Fruit fly (Drosophila melanogaster) whole organism, prepupa: ENCODE data around the gene CG15742.

Experiments used
- Blimp-1 ChIP-seq: fragments of 200-800 bp; sonication (Bioruptor generic); optimal IDR thresholded peaks from 3 replicates; lab custom pipeline; 2017; ENCODE audit warnings: missing biosample characterization, missing genetic modification characterization, mild to moderate bottlenecking, moderate library complexity, missing genetic modification reagents
- CG10669 ChIP-seq: fragments of 200-800 bp; sonication (Bioruptor generic); optimal IDR thresholded peaks from 3 replicates; lab custom pipeline; 2018; ENCODE audit warnings: missing biosample characterization, mild to moderate bottlenecking, missing genetic modification characterization, moderate library complexity
- CG11294 ChIP-seq: fragments of 200-800 bp; sonication (Bioruptor generic); IDR thresholded peaks from 2 replicates; pipeline ENCODE4 v1.3.6; 2022; ENCODE audit warnings: missing biosample characterization, missing genetic modification characterization
- CG11762 ChIP-seq: fragments of 200-800 bp; sonication (Bioruptor generic); optimal IDR thresholded peaks from 3 replicates; lab custom pipeline; 2016; ENCODE audit warnings: missing biosample characterization, missing genetic modification characterization; ENCODE audit not compliant: insufficient read depth
- CG11902 ChIP-seq: fragments of 200-800 bp; sonication (Bioruptor generic); optimal IDR thresholded peaks from 3 replicates; lab custom pipeline; 2016; ENCODE audit warnings: missing biosample characterization, missing genetic modification characterization
- CG1621 ChIP-seq: fragments of 200-800 bp; sonication (Bioruptor generic); optimal IDR thresholded peaks from 3 replicates; lab custom pipeline; 2018; ENCODE audit warnings: missing biosample characterization, mild to moderate bottlenecking, missing genetic modification characterization
- CG3032 ChIP-seq: fragments of 200-800 bp; optimal IDR thresholded peaks from 2 replicates; lab custom pipeline; 2019; ENCODE audit warnings: missing biosample characterization, mild to moderate bottlenecking, missing genetic modification characterization, moderate library complexity
- CG31627 ChIP-seq: fragments of 200-800 bp; sonication (Bioruptor generic); optimal IDR thresholded peaks from 3 replicates; lab custom pipeline; 2016; ENCODE audit warnings: missing biosample characterization, missing genetic modification characterization
- CG32006 ChIP-seq: fragments of 200-800 bp; sonication (Bioruptor generic); optimal IDR thresholded peaks from 3 replicates; lab custom pipeline; 2017; ENCODE audit warnings: missing biosample characterization, mild to moderate bottlenecking, missing genetic modification characterization
- CG34406 ChIP-seq: fragments of 200-800 bp; sonication (Bioruptor generic); optimal IDR thresholded peaks from 3 replicates; lab custom pipeline; 2016; ENCODE audit warnings: missing biosample characterization, missing genetic modification characterization
- CG4318 ChIP-seq: fragments of 200-800 bp; sonication (Bioruptor generic); optimal IDR thresholded peaks from 3 replicates; lab custom pipeline; 2017; ENCODE audit warnings: missing biosample characterization, mild to moderate bottlenecking, missing genetic modification characterization
- CG6163 ChIP-seq: fragments of 200-800 bp; sonication (Bioruptor generic); IDR thresholded peaks from 3 replicates; pipeline ENCODE4 v1.3.6; 2022; ENCODE audit warnings: missing biosample characterization, missing genetic modification characterization
- CG6276 ChIP-seq: fragments of 200-800 bp; sonication (Bioruptor generic); optimal IDR thresholded peaks from 2 replicates; lab custom pipeline; 2017; ENCODE audit warnings: missing biosample characterization, mild to moderate bottlenecking, missing genetic modification characterization
- CG6854 ChIP-seq: fragments of 200-800 bp; sonication (Bioruptor generic); optimal IDR thresholded peaks from 2 replicates; lab custom pipeline; 2017; ENCODE audit warnings: missing biosample characterization, mild to moderate bottlenecking, missing genetic modification characterization
- CG8119 ChIP-seq: fragments of 200-800 bp; sonication (Bioruptor generic); IDR thresholded peaks from 3 replicates; pipeline ENCODE4 v1.3.6; 2022; ENCODE audit warnings: missing biosample characterization, missing genetic modification characterization
- CG8632 ChIP-seq: fragments of 200-800 bp; sonication (Bioruptor generic); optimal IDR thresholded peaks from 3 replicates; lab custom pipeline; 2016; ENCODE audit warnings: missing biosample characterization, missing genetic modification characterization
- Eip75B ChIP-seq: fragments of 200-800 bp; sonication (Bioruptor generic); optimal IDR thresholded peaks from 3 replicates; lab custom pipeline; 2016; ENCODE audit warnings: missing biosample characterization, missing genetic modification characterization
- Eip78C ChIP-seq: fragments of 200-800 bp; sonication (Bioruptor generic); peaks from one replicate; lab custom pipeline; 2016; ENCODE audit warnings: missing biosample characterization, missing genetic modification characterization
- Eip93F ChIP-seq: fragments of 200-800 bp; sonication (Bioruptor generic); optimal IDR thresholded peaks from 2 replicates; lab custom pipeline; 2016; ENCODE audit warnings: missing biosample characterization, mild to moderate bottlenecking, missing genetic modification characterization
- Ets21C ChIP-seq: fragments of 200-800 bp; sonication (Bioruptor generic); optimal IDR thresholded peaks from 3 replicates; lab custom pipeline; 2016; ENCODE audit warnings: missing biosample characterization, missing genetic modification characterization
- Ets96B ChIP-seq: fragments of 200-800 bp; optimal IDR thresholded peaks from 2 replicates; lab custom pipeline; 2019; ENCODE audit warnings: missing biosample characterization, mild to moderate bottlenecking, missing genetic modification characterization, moderate library complexity
- Gug ChIP-seq: fragments of 200-800 bp; sonication (Bioruptor generic); IDR thresholded peaks from 2 replicates; pipeline ENCODE4 v1.3.6; 2022; ENCODE audit warnings: missing biosample characterization, missing genetic modification characterization
- Hr38 ChIP-seq: sonication (Bioruptor generic); optimal IDR thresholded peaks from 2 replicates; lab custom pipeline; 2016; ENCODE audit warnings: missing biosample characterization, missing genetic modification characterization
- Lpt ChIP-seq: fragments of 200-800 bp; sonication (Bioruptor generic); optimal IDR thresholded peaks from 3 replicates; lab custom pipeline; 2016; ENCODE audit warnings: missing biosample characterization, missing genetic modification characterization
- Met ChIP-seq: fragments of 200-800 bp; sonication (Bioruptor generic); optimal IDR thresholded peaks from 3 replicates; lab custom pipeline; 2016; ENCODE audit warnings: missing biosample characterization, missing genetic modification characterization
- OdsH ChIP-seq: fragments of 200-800 bp; sonication (Bioruptor generic); optimal IDR thresholded peaks from 3 replicates; lab custom pipeline; 2016; ENCODE audit warnings: missing biosample characterization, missing genetic modification characterization
- Sox102F ChIP-seq: fragments of 200-800 bp; sonication (Bioruptor generic); optimal IDR thresholded peaks from 2 replicates; lab custom pipeline; 2016; ENCODE audit warnings: missing biosample characterization, mild to moderate bottlenecking, missing genetic modification characterization
- cyc ChIP-seq: fragments of 200-800 bp; sonication (Bioruptor generic); optimal IDR thresholded peaks from 3 replicates; lab custom pipeline; 2016; ENCODE audit warnings: missing biosample characterization, missing genetic modification characterization
- eg ChIP-seq: fragments of 200-800 bp; sonication (Bioruptor generic); IDR thresholded peaks from 3 replicates; pipeline ENCODE4 v1.3.6; 2022; ENCODE audit warnings: missing biosample characterization, missing genetic modification characterization
- fd59A ChIP-seq: fragments of 200-800 bp; sonication (Bioruptor generic); optimal IDR thresholded peaks from 2 replicates; lab custom pipeline; 2017; ENCODE audit warnings: missing biosample characterization, mild to moderate bottlenecking, missing genetic modification characterization, missing genetic modification reagents
- fd85E ChIP-seq: fragments of 200-800 bp; sonication (Bioruptor generic); optimal IDR thresholded peaks from 3 replicates; lab custom pipeline; 2016; ENCODE audit warnings: missing biosample characterization, missing genetic modification characterization
- fkh ChIP-seq: fragments of 200-800 bp; sonication (Bioruptor generic); optimal IDR thresholded peaks from 3 replicates; lab custom pipeline; 2017; ENCODE audit warnings: missing biosample characterization, mild to moderate bottlenecking, missing genetic modification characterization, moderate library complexity
- lz ChIP-seq: fragments of 200-800 bp; sonication (Bioruptor generic); optimal IDR thresholded peaks from 3 replicates; lab custom pipeline; 2016; ENCODE audit warnings: missing biosample characterization, missing genetic modification characterization
- net ChIP-seq: fragments of 200-800 bp; sonication (Bioruptor generic); optimal IDR thresholded peaks from 3 replicates; lab custom pipeline; 2016; ENCODE audit warnings: missing biosample characterization, missing genetic modification characterization
- pdm3 ChIP-seq: fragments of 200-800 bp; sonication (Bioruptor generic); optimal IDR thresholded peaks from 3 replicates; lab custom pipeline; 2016; ENCODE audit warnings: missing biosample characterization, missing genetic modification characterization
- salr ChIP-seq, 2 experiments: fragments of 200-800 bp; sonication (Bioruptor generic); optimal IDR thresholded peaks; 3 replicates each; lab custom pipeline; 2016 to 2018; ENCODE audit warnings: missing biosample characterization in 2 of 2, missing genetic modification characterization in 2 of 2, mild to moderate bottlenecking in 1 of 2
- spab ChIP-seq: fragments of 200-800 bp; sonication (Bioruptor generic); optimal IDR thresholded peaks from 2 replicates; lab custom pipeline; 2017; ENCODE audit warnings: missing biosample characterization, mild to moderate bottlenecking, missing genetic modification characterization, missing genetic modification reagents
- svp ChIP-seq: fragments of 200-800 bp; sonication (Bioruptor generic); peaks from one replicate; lab custom pipeline; 2016; ENCODE audit warnings: missing biosample characterization, missing genetic modification characterization
- topi ChIP-seq: fragments of 200-800 bp; sonication (Bioruptor generic); optimal IDR thresholded peaks from 3 replicates; lab custom pipeline; 2016; ENCODE audit warnings: missing biosample characterization, missing genetic modification characterization
- vri ChIP-seq: fragments of 200-800 bp; sonication (Bioruptor generic); optimal IDR thresholded peaks from 3 replicates; lab custom pipeline; 2016; ENCODE audit warnings: missing biosample characterization, mild to moderate bottlenecking, missing genetic modification characterization

Gene CG15742

dm6 chrX:13282717-13283116 is 24.4 kb upstream of the CG15742 start:
- TF ChIP-seq Lpt (GFP tag; lab: Kevin White, UChicago), result no peak
- TF ChIP-seq svp, result peak; percentile 43
- no peak for TF ChIP-seq CG32006 (GFP tag; lab: Kevin White, UChicago)
- no peak for TF ChIP-seq CG10669
- no peak for TF ChIP-seq Eip75B (GFP tag; lab: Kevin White, UChicago)
- TF ChIP-seq net (GFP tag; lab: Kevin White, UChicago), result no peak
- no peak for TF ChIP-seq CG11902 (GFP tag; lab: Kevin White, UChicago)
- TF ChIP-seq lz, result no peak

dm6 chrX:13281244-13281877 is 23.1 kb upstream of the CG15742 start:
- TF ChIP-seq Eip75B (GFP tag; lab: Kevin White, UChicago) (no peak), lz (peak; percentile 0), Lpt (GFP tag; lab: Kevin White, UChicago) (no peak), Met (GFP tag; lab: Kevin White, UChicago) (peak; percentile 11), salr (GFP tag; optimal IDR thresholded peaks at IDR 0.05; lab: Kevin White, UChicago) (no peak), CG32006 (GFP tag; lab: Kevin White, UChicago) (peak; percentile 9), svp (peak; percentile 62), fkh (GFP tag; lab: Kevin White, UChicago) (peak; percentile 71), Eip78C (GFP tag; lab: Kevin White, UChicago) (peak; percentile 54)

dm6 chrX:13280738-13281137 is 22.4 kb upstream of the CG15742 start:
- TF ChIP-seq Sox102F (GFP tag; lab: Kevin White, UChicago) (no peak), Eip78C (GFP tag; lab: Kevin White, UChicago) (peak; percentile 52)

- TF ChIP-seq pdm3 (no peak), Lpt (GFP tag; lab: Kevin White, UChicago) (no peak), fd59A (no peak), fkh (GFP tag; lab: Kevin White, UChicago) (peak; percentile 30)
- TF ChIP-seq, all 60 proteins: peak for 1
Measured at dm6 chrX:13280235-13280634, 21.9 kb upstream of the CG15742 start.

dm6 chrX:13278468-13278982 is 20.2 kb upstream of the CG15742 start:
- TF ChIP-seq CG8119 (no peak), CG11762 (no peak), CG10669 (no peak), OdsH (no peak), Eip75B (GFP tag; lab: Kevin White, UChicago) (no peak), topi (GFP tag; lab: Kevin White, UChicago) (no peak), CG11294 (GFP tag; lab: Robert Waterston, UW) (no peak), Met (GFP tag; lab: Kevin White, UChicago) (no peak), fkh (GFP tag; lab: Kevin White, UChicago) (peak; percentile 58), eg (GFP tag; lab: Robert Waterston, UW) (no peak), CG6163 (peak; percentile 33; the same call in 1 of the 3 replicates), CG8632 (GFP tag; lab: Kevin White, UChicago) (no peak), svp (peak; percentile 62), CG6276 (GFP tag; lab: Kevin White, UChicago) (no peak), fd59A (no peak), cyc (no peak), CG32006 (GFP tag; lab: Kevin White, UChicago) (no peak), CG34406 (no peak), vri (peak; percentile 22), CG6854 (GFP tag; lab: Kevin White, UChicago) (peak; percentile 13), CG11902 (GFP tag; lab: Kevin White, UChicago) (no peak), Gug (GFP tag; lab: Robert Waterston, UW) (no peak), spab (GFP tag; lab: Kevin White, UChicago) (no peak), CG1621 (tag; lab: Kevin White, UChicago) (no peak), lz (no peak), Blimp-1 (GFP tag; lab: Kevin White, UChicago) (no peak), Sox102F (GFP tag; lab: Kevin White, UChicago) (no peak), Ets96B (tag; lab: Kevin White, UChicago) (no peak), Lpt (GFP tag; lab: Kevin White, UChicago) (no peak), fd85E (no peak), CG31627 (GFP tag; lab: Kevin White, UChicago) (no peak), Eip93F (GFP tag; lab: Kevin White, UChicago) (no peak), CG4318 (GFP tag; lab: Kevin White, UChicago) (no peak), Ets21C (GFP tag; lab: Kevin White, UChicago) (no peak), CG3032 (tag; lab: Kevin White, UChicago) (no peak), Hr38 (no peak)
